Worm (Caenorhabditis elegans): Measurements from ENCODE around the gene gadr-4.

- TF ChIP-seq pqm-1 (tag; optimal IDR thresholded peaks at IDR 0.05), result no peak
- no peak for TF ChIP-seq ama-1 (optimal IDR thresholded peaks at IDR 0.05)
- no peak for TF ChIP-seq pha-4 (tag; optimal IDR thresholded peaks at IDR 0.05)
- TF ChIP-seq hlh-30 (tag; optimal IDR thresholded peaks at IDR 0.05; ENCODE audit: insufficient read depth), result no peak
- no peak for TF ChIP-seq nhr-11 (tag; optimal IDR thresholded peaks at IDR 0.05)
- TF ChIP-seq hlh-15 (tag; optimal IDR thresholded peaks at IDR 0.05), result no peak
- no peak for TF ChIP-seq hlh-8 (tag; optimal IDR thresholded peaks at IDR 0.05)
- TF ChIP-seq ceh-9 (tag; optimal IDR thresholded peaks at IDR 0.05), result no peak
- no peak for TF ChIP-seq fkh-10 (GFP tag; optimal IDR thresholded peaks at IDR 0.05)
- no peak for TF ChIP-seq che-1 (tag; optimal IDR thresholded peaks at IDR 0.05)
- TF ChIP-seq gmeb-2 (tag; optimal IDR thresholded peaks at IDR 0.05), result no peak
- TF ChIP-seq ztf-16 (tag; optimal IDR thresholded peaks at IDR 0.05), result no peak
- no peak for TF ChIP-seq unc-55 (GFP tag; optimal IDR thresholded peaks at IDR 0.05)
- TF ChIP-seq zip-5 (tag; optimal IDR thresholded peaks at IDR 0.05), result no peak
Measured at ce11 chrII:4102723-4103122, 40.3 kb upstream of the gadr-4 start.
